Worm (Caenorhabditis elegans) whole organism, L1 larva: ENCODE data around the gene sulp-7.
A peak's percentile ranks its signal among the peaks of the same experiment; 100 is the strongest.

ENCODE experiments used
- C16A3.4 ChIP-seq: fragments of 150-350 bp; optimal IDR thresholded peaks from 2 replicates; lab custom pipeline; 2014; ENCODE audit warnings: missing biosample characterization, missing genetic modification characterization
- Y116A8C.19 ChIP-seq: sonication (generic microtip); optimal IDR thresholded peaks from 2 replicates; lab custom pipeline; 2016; ENCODE audit warnings: missing compliant biosample characterization, missing genetic modification characterization, borderline replicate concordance
- aly-2 ChIP-seq: fragments of 150-350 bp; optimal IDR thresholded peaks from 2 replicates; lab custom pipeline; 2014; ENCODE audit warnings: missing biosample characterization, missing genetic modification characterization
- blmp-1 ChIP-seq: fragments of 150-350 bp; optimal IDR thresholded peaks from 2 replicates; lab custom pipeline; 2014; ENCODE audit warnings: missing biosample characterization, missing genetic modification characterization
- ces-1 ChIP-seq: fragments of 150-350 bp; optimal IDR thresholded peaks from 2 replicates; lab custom pipeline; 2014; ENCODE audit warnings: missing biosample characterization, missing genetic modification reagents, missing genetic modification characterization
- dsc-1 ChIP-seq: sonication (generic microtip); optimal IDR thresholded peaks from 2 replicates; lab custom pipeline; 2016; ENCODE audit warnings: mild to moderate bottlenecking, missing genetic modification characterization, missing compliant biosample characterization
- efl-1 ChIP-seq, 4 experiments: fragments of 150-350 bp; optimal IDR thresholded peaks in 3 of 4; peaks in 1 of 4; 1 replicate in 1 of 4; 2 replicates in 3 of 4; lab custom pipeline; 2014; ENCODE audit warnings: missing biosample characterization in 2 of 4, missing genetic modification characterization in 2 of 4, missing genetic modification reagents in 2 of 4
- egl-13 ChIP-seq: sonication (generic microtip); optimal IDR thresholded peaks from 2 replicates; lab custom pipeline; 2016; ENCODE audit warnings: missing genotype, missing genetic modification reagents, missing genetic modification characterization, missing compliant biosample characterization
- ets-5 ChIP-seq: fragments of 200-800 bp; sonication (Bioruptor generic); IDR thresholded peaks from 2 replicates; pipeline ENCODE4 v1.3.6; 2022; ENCODE audit warnings: missing genetic modification characterization, missing compliant biosample characterization
- fos-1 ChIP-seq: fragments of 150-350 bp; optimal IDR thresholded peaks from 2 replicates; lab custom pipeline; 2014; ENCODE audit warnings: missing biosample characterization, missing genetic modification characterization
- grh-1 ChIP-seq: fragments of 200-800 bp; sonication (Bioruptor generic); IDR thresholded peaks from 2 replicates; pipeline ENCODE4 v1.3.6; 2022; ENCODE audit warnings: missing genetic modification reagents, missing genetic modification characterization, missing compliant biosample characterization
- hlh-4 ChIP-seq: sonication (generic microtip); optimal IDR thresholded peaks from 2 replicates; lab custom pipeline; 2016; ENCODE audit warnings: mild to moderate bottlenecking, missing genetic modification characterization, missing compliant biosample characterization
- hpl-2 ChIP-seq: fragments of 150-350 bp; optimal IDR thresholded peaks from 2 replicates; lab custom pipeline; 2014; ENCODE audit warnings: missing biosample characterization, missing genetic modification reagents, missing genetic modification characterization
- lin-14 ChIP-seq: fragments of 200-800 bp; sonication (Bioruptor generic); optimal IDR thresholded peaks from 2 replicates; lab custom pipeline; 2018; ENCODE audit warnings: mild to moderate bottlenecking, missing genetic modification characterization, moderate library complexity, missing compliant biosample characterization
- lin-15B ChIP-seq: fragments of 150-350 bp; sonication (generic microtip); optimal IDR thresholded peaks from 3 replicates; lab custom pipeline; 2014; ENCODE audit warnings: missing biosample characterization, missing genetic modification characterization
- lir-3 ChIP-seq: sonication (generic microtip); optimal IDR thresholded peaks from 2 replicates; lab custom pipeline; 2016; ENCODE audit warnings: mild to moderate bottlenecking, missing genetic modification characterization, moderate library complexity, missing compliant biosample characterization; ENCODE audit not compliant: poor library complexity
- lsy-2 ChIP-seq, 2 experiments: fragments of 150-350 bp; optimal IDR thresholded peaks; 2 replicates each; lab custom pipeline; 2014; ENCODE audit warnings: missing biosample characterization in 2 of 2, missing genetic modification characterization in 2 of 2
- mab-9 ChIP-seq: fragments of 200-800 bp; sonication (Bioruptor generic); IDR thresholded peaks from 2 replicates; pipeline ENCODE4 v1.3.6; 2022; ENCODE audit warnings: missing genetic modification reagents, missing genetic modification characterization, missing compliant biosample characterization
- mdl-1 ChIP-seq, 2 experiments: fragments of 150-350 bp; optimal IDR thresholded peaks; 2 replicates each; lab custom pipeline; 2014 to 2017; ENCODE audit warnings: missing biosample characterization in 2 of 2, missing genetic modification characterization in 2 of 2, inconsistent platforms in 1 of 2
- mep-1 ChIP-seq: fragments of 150-350 bp; optimal IDR thresholded peaks from 2 replicates; lab custom pipeline; 2014; ENCODE audit warnings: missing biosample characterization, missing genetic modification characterization
- nhr-12 ChIP-seq: sonication (generic microtip); optimal IDR thresholded peaks from 2 replicates; lab custom pipeline; 2017; ENCODE audit warnings: missing biosample characterization, missing genetic modification characterization
- nhr-20 ChIP-seq: sonication (generic microtip); optimal IDR thresholded peaks from 2 replicates; lab custom pipeline; 2016; ENCODE audit warnings: mild to moderate bottlenecking, missing genetic modification characterization, missing compliant biosample characterization
- nhr-71 ChIP-seq: sonication (generic microtip); optimal IDR thresholded peaks from 2 replicates; lab custom pipeline; 2016; ENCODE audit warnings: mild to moderate bottlenecking, missing genetic modification characterization, moderate library complexity, missing compliant biosample characterization
- nhr-90 ChIP-seq: sonication (generic microtip); optimal IDR thresholded peaks from 2 replicates; lab custom pipeline; 2016; ENCODE audit warnings: mild to moderate bottlenecking, missing genetic modification characterization, missing compliant biosample characterization; ENCODE audit not compliant: poor library complexity
- pqm-1 ChIP-seq: sonication (generic microtip); optimal IDR thresholded peaks from 3 replicates; lab custom pipeline; 2017; ENCODE audit warnings: missing biosample characterization, missing genetic modification characterization
- snu-23 ChIP-seq: sonication (generic microtip); optimal IDR thresholded peaks from 2 replicates; lab custom pipeline; 2016; ENCODE audit warnings: missing genetic modification characterization, missing compliant biosample characterization
- unc-62 ChIP-seq: fragments of 150-350 bp; optimal IDR thresholded peaks from 2 replicates; lab custom pipeline; 2014; ENCODE audit warnings: missing biosample characterization, missing genetic modification reagents, missing genetic modification characterization
- unc-98 ChIP-seq: fragments of 200-800 bp; sonication (Bioruptor generic); IDR thresholded peaks from 2 replicates; pipeline ENCODE4 v1.3.6; 2022; ENCODE audit warnings: missing genetic modification characterization, missing compliant biosample characterization
- ztf-11 ChIP-seq, 2 experiments: sonication (generic microtip); optimal IDR thresholded peaks; 2 replicates each; lab custom pipeline; 2016 to 2017; ENCODE audit warnings: missing genetic modification characterization in 2 of 2, missing biosample characterization in 1 of 2, missing compliant biosample characterization in 1 of 2
- ztf-4 ChIP-seq: fragments of 150-350 bp; optimal IDR thresholded peaks from 2 replicates; lab custom pipeline; 2014; ENCODE audit warnings: missing biosample characterization, missing genetic modification characterization

Gene sulp-7

ce11 chrX:11097343-11097742 lies 16.9 kb downstream of the sulp-7 start:
- TF ChIP-seq pqm-1, result no peak
- TF ChIP-seq lir-3, result no peak
- no peak for TF ChIP-seq hpl-2 (GFP tag; lab: Kevin White, UChicago)

- TF ChIP-seq nhr-12 (tag; lab: Kevin White, UChicago) (no peak), ets-5 (GFP tag; lab: Robert Waterston, UW) (no peak), aly-2 (no peak), ces-1 (no peak), grh-1 (no peak), dsc-1 (tag; lab: Kevin White, UChicago) (no peak), ztf-4 (tag; lab: Kevin White, UChicago) (no peak), mep-1 (tag; lab: Kevin White, UChicago) (no peak)
- TF ChIP-seq, all 84 proteins: peak for 0
Observed at ce11 chrX:11098086-11098485, 17.6 kb downstream of the sulp-7 start, which contains the start of gene W02H3.3. TSS of gene W02H3.3 (minus strand) at chrX:11098186.

- TF ChIP-seq fos-1 (tag; lab: Kevin White, UChicago), result no peak
- no peak for TF ChIP-seq mab-9 (GFP tag; lab: Robert Waterston, UW)
- TF ChIP-seq nhr-20, result no peak
- no peak for TF ChIP-seq nhr-90
- TF ChIP-seq nhr-71, result no peak
- TF ChIP-seq ztf-11 (tag; optimal IDR thresholded peaks at IDR 0.05; lab: Kevin White, UChicago), result no peak
- TF ChIP-seq unc-62 (GFP tag; lab: Kevin White, UChicago), result no peak
- TF ChIP-seq lin-14 (GFP tag; lab: Kevin White, UChicago), result no peak
Observed at ce11 chrX:11103173-11103572, 22.7 kb downstream of the sulp-7 start.

- TF ChIP-seq nhr-12 (tag; lab: Kevin White, UChicago) (no peak), efl-1 (optimal IDR thresholded peaks at IDR 0.05; lab: Kevin White, UChicago) (no peak), efl-1 (GFP tag; optimal IDR thresholded peaks at IDR 0.05 in 1 of 2; lab: Kevin White, UChicago) (peak in 1 of 2 experiments; percentile 89)
Observed at ce11 chrX:11104883-11105629, 24.6 kb downstream of the sulp-7 start, which contains the start of gene W02H3.1. TSS of gene W02H3.1 (minus strand) at chrX:11105460.

ce11 chrX:11107076-11107475 lies 26.6 kb downstream of the sulp-7 start, which contains the start of gene clc-17:
TSS of gene clc-17 (plus strand) at chrX:11107376.
- TF ChIP-seq snu-23 (GFP tag; lab: Kevin White, UChicago) (no peak), lsy-2 (tag; optimal IDR thresholded peaks at IDR 0.05; lab: Kevin White, UChicago) (no peak), mdl-1 (tag; optimal IDR thresholded peaks at IDR 0.05; lab: Kevin White, UChicago) (no peak), unc-98 (GFP tag; lab: Robert Waterston, UW) (no peak), dsc-1 (tag; lab: Kevin White, UChicago) (no peak), hlh-4 (tag; lab: Kevin White, UChicago) (no peak), egl-13 (tag; lab: Kevin White, UChicago) (no peak), Y116A8C.19 (tag; lab: Kevin White, UChicago) (no peak), C16A3.4 (tag; lab: Kevin White, UChicago) (no peak), ztf-4 (tag; lab: Kevin White, UChicago) (no peak)

- TF ChIP-seq lin-15B (tag; lab: Kevin White, UChicago) (no peak), blmp-1 (tag; lab: Kevin White, UChicago) (peak; percentile 89)
Observed at ce11 chrX:11109200-11109599, 28.7 kb downstream of the sulp-7 start, which contains the start of gene grd-1. TSS of gene grd-1 (plus strand) at chrX:11109440.
